Worm (Caenorhabditis elegans) whole organism, early embryonic: Measurements from ENCODE around the gene msp-19.
"Not testable (repeated sequence)": the region's sequence is repeated elsewhere in the genome, so short reads cannot be mapped to it uniquely, and the experiment has no call there.

Experiments used
- B0310.2 ChIP-seq: sonication (generic microtip); optimal IDR thresholded peaks from 2 replicates; lab custom pipeline; 2016; ENCODE audit warnings: mild to moderate bottlenecking, missing genetic modification characterization, missing compliant biosample characterization
- F13C5.2 ChIP-seq: sonication (generic microtip); optimal IDR thresholded peaks from 2 replicates; lab custom pipeline; 2017; ENCODE audit warnings: mild to moderate bottlenecking, missing genetic modification characterization, inconsistent platforms, missing compliant biosample characterization
- aly-1 ChIP-seq: sonication (generic microtip); optimal IDR thresholded peaks from 2 replicates; lab custom pipeline; 2016; ENCODE audit warnings: missing genetic modification characterization, missing compliant biosample characterization
- ama-1 ChIP-seq: fragments of 150-350 bp; optimal IDR thresholded peaks from 2 replicates; lab custom pipeline; 2014
- ceh-13 ChIP-seq: fragments of 200-800 bp; sonication (Bioruptor generic); optimal IDR thresholded peaks from 2 replicates; lab custom pipeline; 2018; ENCODE audit warnings: mild to moderate bottlenecking, missing genetic modification characterization, missing compliant biosample characterization
- ceh-36 ChIP-seq: sonication (generic microtip); optimal IDR thresholded peaks from 2 replicates; lab custom pipeline; 2016; ENCODE audit warnings: missing genetic modification characterization, inconsistent platforms, missing compliant biosample characterization
- ets-7 ChIP-seq: sonication (generic microtip); optimal IDR thresholded peaks from 2 replicates; lab custom pipeline; 2016; ENCODE audit warnings: missing genotype, missing genetic modification characterization, missing compliant biosample characterization
- flt-1 ChIP-seq: fragments of 200-800 bp; sonication (Bioruptor generic); IDR thresholded peaks from 2 replicates; pipeline ENCODE4 v1.3.6; 2022; ENCODE audit warnings: missing genetic modification characterization, missing compliant biosample characterization
- hmbx-1 ChIP-seq: sonication (generic microtip); optimal IDR thresholded peaks from 2 replicates; lab custom pipeline; 2016; ENCODE audit warnings: mild to moderate bottlenecking, missing genetic modification characterization, missing compliant biosample characterization
- hmg-4 ChIP-seq: fragments of 200-800 bp; sonication (Bioruptor generic); optimal IDR thresholded peaks from 2 replicates; lab custom pipeline; 2018; ENCODE audit warnings: mild to moderate bottlenecking, missing genetic modification characterization, missing compliant biosample characterization
- hnd-1 ChIP-seq: sonication (generic microtip); optimal IDR thresholded peaks from 2 replicates; lab custom pipeline; 2016; ENCODE audit warnings: missing genetic modification characterization, missing compliant biosample characterization
- pes-1 ChIP-seq: fragments of 200-800 bp; sonication (Bioruptor generic); IDR thresholded peaks from 2 replicates; pipeline ENCODE4 v1.3.6; 2022; ENCODE audit warnings: missing genetic modification reagents, missing genetic modification characterization, missing compliant biosample characterization
- scrt-1 ChIP-seq: fragments of 200-800 bp; sonication (Bioruptor generic); IDR thresholded peaks from 2 replicates; pipeline ENCODE4 v1.3.6; 2022; ENCODE audit warnings: missing genetic modification characterization, missing compliant biosample characterization
- sea-1 ChIP-seq: fragments of 200-800 bp; sonication (Bioruptor generic); conservative IDR thresholded peaks from 2 replicates; pipeline ENCODE4 v1.3.6; 2022; ENCODE audit warnings: missing genetic modification characterization, missing compliant biosample characterization
- tbx-11 ChIP-seq: fragments of 200-800 bp; sonication (Bioruptor generic); IDR thresholded peaks from 2 replicates; pipeline ENCODE4 v1.3.6; 2022; ENCODE audit warnings: missing genetic modification characterization, missing compliant biosample characterization
- tbx-37 ChIP-seq: fragments of 200-800 bp; sonication (Bioruptor generic); conservative IDR thresholded peaks from 2 replicates; pipeline ENCODE4 v1.3.6; 2022; ENCODE audit warnings: missing genetic modification reagents, missing genetic modification characterization, missing compliant biosample characterization
- tra-4 ChIP-seq: sonication (generic microtip); optimal IDR thresholded peaks from 2 replicates; lab custom pipeline; 2017; ENCODE audit warnings: missing genetic modification characterization, missing compliant biosample characterization

Gene msp-19

ce11 chrIV:5260289-5260688 is at the start of gene msp-19:
TSS of gene msp-19 (plus strand) at chrIV:5260589.
- TF ChIP-seq scrt-1 (GFP tag; lab: Robert Waterston, UW); sea-1 (GFP tag; lab: Robert Waterston, UW); tra-4 (tag; lab: Kevin White, UChicago): not testable (repeated sequence)

- TF ChIP-seq pes-1 (GFP tag; lab: Robert Waterston, UW) (no peak), ets-7 (no peak), hmbx-1 (no peak), hmg-4 (GFP tag; lab: Kevin White, UChicago) (no peak), ceh-13 (GFP tag; lab: Kevin White, UChicago) (no peak), flt-1 (GFP tag; lab: Robert Waterston, UW) (no peak), F13C5.2 (tag; lab: Kevin White, UChicago) (no peak), hnd-1 (tag; lab: Kevin White, UChicago) (no peak), ceh-36 (no peak), ama-1 (no peak), aly-1 (tag; lab: Kevin White, UChicago) (no peak)
Measured at ce11 chrIV:5210606-5211005, 49.8 kb upstream of the msp-19 start.

DNA sequence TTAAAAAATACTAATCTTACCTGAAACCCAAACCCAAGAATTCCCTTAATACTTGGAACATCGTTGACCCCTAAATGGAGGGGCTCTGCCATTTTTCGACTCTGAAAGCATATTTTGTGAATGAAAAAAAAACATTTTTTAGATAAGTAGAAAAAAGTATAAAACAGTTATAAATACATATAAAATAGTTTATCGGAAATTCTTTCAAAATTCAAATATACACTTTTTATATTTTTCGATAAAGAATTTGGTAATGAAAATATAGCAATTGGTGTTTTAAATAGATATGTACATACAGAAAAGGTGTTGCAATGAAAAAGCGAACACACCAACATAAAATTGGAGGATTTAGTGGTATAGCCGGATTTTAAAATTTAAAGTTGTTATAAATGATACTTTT is 45.3 kb upstream of the msp-19 start, which contains the start of gene Y59E9AL.4:
Gene Y59E9AL.4 (minus strand): TSS at position 101 of the 400 bp plus-strand sequence.
- no peak for TF ChIP-seq scrt-1 (GFP tag; lab: Robert Waterston, UW)
- no peak for TF ChIP-seq ceh-36
- TF ChIP-seq ets-7: no peak

DNA sequence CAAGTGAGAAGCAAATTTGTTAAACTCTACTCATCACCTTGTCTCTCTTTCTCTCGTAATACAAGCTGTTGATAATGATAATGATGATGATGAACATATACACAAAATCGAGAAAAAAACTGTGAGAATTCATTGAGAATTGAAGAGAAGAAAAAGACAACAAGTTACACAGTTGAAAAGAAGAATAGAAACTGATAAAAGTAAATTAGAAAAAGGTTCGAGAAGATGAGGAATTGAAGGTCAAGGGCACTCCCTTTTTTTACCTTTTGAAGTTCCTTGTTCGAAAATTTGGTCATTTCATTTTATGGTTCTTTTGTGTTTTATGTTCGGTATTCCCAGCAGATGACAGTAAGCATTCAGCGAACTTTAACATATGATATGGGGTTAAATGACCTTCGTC is 44.0 kb upstream of the msp-19 start:
- TF ChIP-seq tra-4 (tag; lab: Kevin White, UChicago): no peak
- no peak for TF ChIP-seq flt-1 (GFP tag; lab: Robert Waterston, UW)
- no peak for TF ChIP-seq pes-1 (GFP tag; lab: Robert Waterston, UW)
- no peak for TF ChIP-seq ceh-13 (GFP tag; lab: Kevin White, UChicago)
- TF ChIP-seq hmbx-1: no peak
- TF ChIP-seq B0310.2 (tag; lab: Kevin White, UChicago): no peak
- TF ChIP-seq ets-7: no peak
- no peak for TF ChIP-seq tbx-37 (GFP tag; lab: Robert Waterston, UW)
- no peak for TF ChIP-seq ama-1
- TF ChIP-seq tbx-11 (GFP tag; lab: Robert Waterston, UW): no peak
- no peak for TF ChIP-seq F13C5.2 (tag; lab: Kevin White, UChicago)
- no peak for TF ChIP-seq aly-1 (tag; lab: Kevin White, UChicago)
- no peak for TF ChIP-seq sea-1 (GFP tag; lab: Robert Waterston, UW)

DNA sequence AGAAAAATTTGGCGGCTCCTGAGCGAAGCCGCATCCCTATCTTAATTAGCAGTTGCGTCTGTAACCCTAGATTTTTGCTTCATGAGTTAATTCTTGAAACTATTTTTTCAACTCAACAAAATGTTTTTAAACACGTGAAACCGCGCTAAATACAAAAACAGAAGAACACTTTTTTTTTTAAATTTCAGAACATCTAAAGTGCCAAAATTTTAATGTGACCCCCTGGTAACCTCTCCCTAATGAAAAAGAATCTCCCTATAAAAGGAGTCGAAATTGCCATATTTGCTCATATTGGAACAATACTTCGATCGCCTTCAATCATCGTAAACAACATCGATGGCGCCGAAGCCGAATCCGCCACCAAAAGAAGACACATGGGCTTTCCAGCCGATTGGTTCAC is 41.9 kb upstream of the msp-19 start, which contains the start of gene nsph-4.2:
Gene nsph-4.2 (plus strand): TSS at position 301 of the 400 bp plus-strand sequence.
- not testable (repeated sequence) for TF ChIP-seq pes-1 (GFP tag; lab: Robert Waterston, UW); tra-4 (tag; lab: Kevin White, UChicago); hmbx-1

- TF ChIP-seq ama-1 (no peak), tbx-11 (GFP tag; lab: Robert Waterston, UW) (no peak), pes-1 (GFP tag; lab: Robert Waterston, UW) (no peak), hmg-4 (GFP tag; lab: Kevin White, UChicago) (no peak), scrt-1 (GFP tag; lab: Robert Waterston, UW) (no peak), B0310.2 (tag; lab: Kevin White, UChicago) (no peak), ceh-13 (GFP tag; lab: Kevin White, UChicago) (no peak), ceh-36 (no peak), sea-1 (GFP tag; lab: Robert Waterston, UW) (no peak), flt-1 (GFP tag; lab: Robert Waterston, UW) (no peak), tbx-37 (GFP tag; lab: Robert Waterston, UW) (no peak), ets-7 (no peak), tra-4 (tag; lab: Kevin White, UChicago) (no peak), hmbx-1 (no peak)
Measured at ce11 chrIV:5221721-5222120, 38.7 kb upstream of the msp-19 start.

DNA sequence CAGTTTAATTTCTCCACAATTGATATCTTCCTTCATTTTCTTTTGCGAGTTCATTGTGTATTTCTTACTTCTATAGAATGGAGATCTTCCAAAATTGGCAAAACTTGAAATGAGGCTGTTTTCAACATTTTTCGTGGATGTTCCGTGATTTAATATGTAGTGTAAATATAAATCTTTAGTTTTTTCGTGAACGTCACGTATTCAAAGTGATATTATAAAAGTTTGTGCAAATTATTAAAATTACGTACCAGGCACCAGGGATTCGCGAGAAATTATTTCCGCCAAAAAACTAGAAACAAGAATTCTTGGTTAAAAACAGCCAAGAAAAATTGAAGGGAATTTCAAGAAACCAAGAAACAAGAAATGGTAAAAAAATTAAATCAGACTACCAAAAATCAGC is 36.2 kb upstream of the msp-19 start, which contains the start of gene Y59E9AL.8:
Gene Y59E9AL.8 (minus strand): TSS at position 101 of the 400 bp plus-strand sequence.
- TF ChIP-seq pes-1 (GFP tag; lab: Robert Waterston, UW): no peak
- TF ChIP-seq ama-1: no peak
- no peak for TF ChIP-seq hmbx-1
- no peak for TF ChIP-seq tbx-37 (GFP tag; lab: Robert Waterston, UW)
- TF ChIP-seq B0310.2 (tag; lab: Kevin White, UChicago): no peak
- TF ChIP-seq flt-1 (GFP tag; lab: Robert Waterston, UW): no peak
- no peak for TF ChIP-seq hnd-1 (tag; lab: Kevin White, UChicago)
- no peak for TF ChIP-seq hmg-4 (GFP tag; lab: Kevin White, UChicago)

DNA sequence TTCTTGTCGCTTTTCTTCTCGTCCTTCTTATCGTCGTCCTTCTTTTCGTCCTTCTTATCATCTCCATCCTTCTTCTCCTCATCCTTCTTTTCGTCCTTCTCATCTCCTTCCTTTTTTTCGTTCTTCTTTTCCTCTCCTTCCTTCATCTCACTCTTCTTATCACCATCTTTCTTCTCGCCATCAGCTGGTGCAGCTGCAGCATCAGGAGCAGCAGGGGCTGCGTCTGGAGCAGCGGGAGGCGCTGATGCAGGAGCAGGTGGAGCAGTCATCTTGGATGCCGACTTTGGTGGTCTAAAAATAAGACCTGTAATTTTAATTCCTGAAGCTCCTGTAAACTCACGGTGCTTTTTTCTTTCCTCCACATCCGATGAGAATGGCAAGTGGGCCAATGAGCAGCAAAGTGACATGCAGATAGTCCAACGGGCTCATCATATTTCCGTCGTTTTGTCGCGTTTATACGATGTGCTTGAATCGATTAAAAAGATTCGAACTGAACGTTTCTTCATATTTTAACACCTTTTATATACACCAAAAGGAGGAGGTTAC is 35.0 kb upstream of the msp-19 start, which contains the start of gene cylc-1:
Gene cylc-1 (minus strand): TSS at position 496 of the 546 bp plus-strand sequence.
- not testable (repeated sequence) for TF ChIP-seq hmbx-1; F13C5.2 (tag; lab: Kevin White, UChicago); ceh-36

DNA sequence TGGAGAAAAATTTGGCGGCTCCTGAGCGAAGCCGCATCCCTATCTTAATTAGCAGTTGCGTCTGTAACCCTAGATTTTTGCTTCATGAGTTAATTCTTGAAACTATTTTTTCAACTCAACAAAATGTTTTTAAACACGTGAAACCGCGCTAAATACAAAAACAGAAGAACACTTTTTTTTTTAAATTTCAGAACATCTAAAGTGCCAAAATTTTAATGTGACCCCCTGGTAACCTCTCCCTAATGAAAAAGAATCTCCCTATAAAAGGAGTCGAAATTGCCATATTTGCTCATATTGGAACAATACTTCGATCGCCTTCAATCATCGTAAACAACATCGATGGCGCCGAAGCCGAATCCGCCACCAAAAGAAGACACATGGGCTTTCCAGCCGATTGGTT is 33.8 kb upstream of the msp-19 start, which contains the start of gene nsph-4.1:
Gene nsph-4.1 (plus strand): TSS at position 301 of the 400 bp plus-strand sequence.
- TF ChIP-seq pes-1 (GFP tag; lab: Robert Waterston, UW); hmg-4 (GFP tag; lab: Kevin White, UChicago); ceh-36: not testable (repeated sequence)
